Worm (Caenorhabditis elegans) whole organism, L4/young adult: ENCODE data around the gene T14G8.6.

Experiments used
- W03F9.2 ChIP-seq: fragments of 150-350 bp; optimal IDR thresholded peaks from 2 replicates; lab custom pipeline; 2014; ENCODE audit warnings: missing biosample characterization, missing genetic modification characterization
- him-1 ChIP-seq: sonication (generic microtip); optimal IDR thresholded peaks from 2 replicates; lab custom pipeline; 2016; ENCODE audit warnings: missing genotype, missing genetic modification reagents, missing genetic modification characterization, missing compliant biosample characterization

DNA sequence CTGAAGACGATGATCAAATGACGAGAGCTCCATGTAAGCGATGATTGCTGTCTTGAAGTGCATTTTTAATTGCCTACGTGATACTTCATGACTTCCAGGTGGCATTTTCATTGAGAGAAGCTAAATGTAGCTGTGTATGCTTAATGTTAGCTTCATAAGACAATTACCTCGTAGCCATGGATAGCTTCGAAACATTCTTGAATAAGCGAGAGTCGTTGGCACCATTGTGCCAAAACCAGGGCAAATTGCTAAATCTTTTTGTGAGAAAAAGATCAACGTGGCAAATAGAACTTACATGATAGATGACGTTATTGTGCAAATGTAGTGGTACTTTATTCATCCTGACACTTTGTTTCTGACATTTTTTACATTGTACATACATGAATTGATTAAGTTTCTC, 616 bp upstream of the T14G8.6 start:
- no peak for TF ChIP-seq him-1 (tag; lab: Kevin White, UChicago)
- TF ChIP-seq W03F9.2 (tag; lab: Kevin White, UChicago), result no peak
